Worm (Caenorhabditis elegans) whole organism, L4 larva: ENCODE measurements around the gene F11A5.9.

ENCODE experiments used
- F26F4.8 ChIP-seq: fragments of 200-800 bp; sonication (Bioruptor generic); conservative IDR thresholded peaks from 2 replicates; pipeline ENCODE4 v1.3.6; 2022; ENCODE audit warnings: missing genetic modification characterization, missing compliant biosample characterization
- R02D3.7 ChIP-seq: fragments of 150-350 bp; sonication (generic microtip); optimal IDR thresholded peaks from 3 replicates; lab custom pipeline; 2014; ENCODE audit warnings: missing biosample characterization, missing genetic modification characterization
- T20F7.1 ChIP-seq: fragments of 200-800 bp; sonication (Bioruptor generic); optimal IDR thresholded peaks from 2 replicates; lab custom pipeline; 2018; ENCODE audit warnings: mild to moderate bottlenecking, missing genetic modification characterization, missing compliant biosample characterization
- aha-1 ChIP-seq: fragments of 150-350 bp; peaks from one replicate; lab custom pipeline; 2014; ENCODE audit warnings: missing biosample characterization, missing genetic modification characterization
- ceh-20 ChIP-seq: fragments of 200-800 bp; sonication (Bioruptor generic); IDR thresholded peaks from 2 replicates; pipeline ENCODE4 v1.3.6; 2022; ENCODE audit warnings: missing genetic modification reagents, missing genetic modification characterization, missing compliant biosample characterization
- ceh-82 ChIP-seq: sonication (generic microtip); optimal IDR thresholded peaks from 2 replicates; lab custom pipeline; 2017; ENCODE audit warnings: missing biosample characterization, missing genetic modification characterization
- cey-2 ChIP-seq: sonication (generic microtip); optimal IDR thresholded peaks from 3 replicates; lab custom pipeline; 2017; ENCODE audit warnings: missing genetic modification characterization, mild to moderate bottlenecking, missing compliant biosample characterization, antibody characterized with exemption, borderline replicate concordance; ENCODE audit not compliant: insufficient read depth
- daf-12 ChIP-seq: fragments of 150-350 bp; optimal IDR thresholded peaks from 2 replicates; lab custom pipeline; 2014; ENCODE audit warnings: missing biosample characterization, missing genetic modification reagents, missing genetic modification characterization
- dmd-6 ChIP-seq: fragments of 200-800 bp; sonication (Bioruptor generic); IDR thresholded peaks from 2 replicates; pipeline ENCODE4 v1.3.6; 2022; ENCODE audit warnings: missing genetic modification reagents, missing genetic modification characterization, missing compliant biosample characterization
- dmd-9 ChIP-seq: fragments of 200-800 bp; sonication (Bioruptor generic); IDR thresholded peaks from 2 replicates; pipeline ENCODE4 v1.3.6; 2022; ENCODE audit warnings: missing genetic modification reagents, missing genetic modification characterization, missing compliant biosample characterization
- egl-27 ChIP-seq: sonication (generic microtip); optimal IDR thresholded peaks from 3 replicates; lab custom pipeline; 2017; ENCODE audit warnings: missing biosample characterization, missing genetic modification reagents, missing genetic modification characterization
- hlh-11 ChIP-seq: fragments of 200-800 bp; sonication (Bioruptor generic); optimal IDR thresholded peaks from 2 replicates; lab custom pipeline; 2018; ENCODE audit warnings: mild to moderate bottlenecking, missing genetic modification characterization, missing compliant biosample characterization
- hlh-30 ChIP-seq: sonication (generic microtip); optimal IDR thresholded peaks from 2 replicates; lab custom pipeline; 2017; ENCODE audit warnings: antibody characterized with exemption, mild to moderate bottlenecking, missing genetic modification characterization, missing compliant biosample characterization; ENCODE audit not compliant: insufficient read depth
- lir-3 ChIP-seq: sonication (generic microtip); optimal IDR thresholded peaks from 2 replicates; lab custom pipeline; 2016; ENCODE audit warnings: mild to moderate bottlenecking, missing genetic modification characterization, missing compliant biosample characterization
- madf-5 ChIP-seq, 2 experiments: fragments of 200-800 bp; sonication (Bioruptor generic); IDR thresholded peaks; 2 replicates each; pipeline ENCODE4 v1.3.6; 2022; ENCODE audit warnings: missing compliant biosample characterization in 2 of 2, missing genetic modification characterization in 2 of 2
- mdl-1 ChIP-seq, 2 experiments: fragments of 150-350 bp in 1 of 2; sonication (generic microtip) in 1 of 2; optimal IDR thresholded peaks; 2 replicates each; lab custom pipeline; 2014 to 2017; ENCODE audit warnings: missing biosample characterization in 2 of 2, missing genetic modification characterization in 2 of 2
- mep-1 ChIP-seq: fragments of 150-350 bp; sonication (generic microtip); optimal IDR thresholded peaks from 3 replicates; lab custom pipeline; 2014; ENCODE audit warnings: missing biosample characterization, missing genetic modification characterization
- nhr-11 ChIP-seq: fragments of 150-350 bp; optimal IDR thresholded peaks from 2 replicates; lab custom pipeline; 2014; ENCODE audit warnings: missing biosample characterization, missing genetic modification characterization
- nhr-28 ChIP-seq: fragments of 150-350 bp; optimal IDR thresholded peaks from 2 replicates; lab custom pipeline; 2014; ENCODE audit warnings: missing biosample characterization, missing genetic modification characterization
- nhr-48 ChIP-seq: sonication (generic microtip); optimal IDR thresholded peaks from 2 replicates; lab custom pipeline; 2016; ENCODE audit warnings: mild to moderate bottlenecking, missing genetic modification characterization, missing compliant biosample characterization
- nhr-76 ChIP-seq: fragments of 150-350 bp; optimal IDR thresholded peaks from 2 replicates; lab custom pipeline; 2014; ENCODE audit warnings: missing biosample characterization, missing genetic modification characterization
- pha-4 ChIP-seq, 2 experiments: fragments of 150-350 bp in 1 of 2; fragments of 200-800 bp in 1 of 2; sonication (Bioruptor generic) in 1 of 2; IDR thresholded peaks in 1 of 2; optimal IDR thresholded peaks in 1 of 2; 2 replicates each; pipeline versions ENCODE4 v1.3.6 to Lab custom; 2014 to 2022; ENCODE audit warnings: missing genetic modification characterization in 2 of 2, missing genetic modification reagents in 2 of 2, missing biosample characterization in 1 of 2, missing compliant biosample characterization in 1 of 2
- set-16 ChIP-seq: fragments of 200-800 bp; sonication (Bioruptor generic); IDR thresholded peaks from 2 replicates; pipeline ENCODE4 v1.3.6; 2022; ENCODE audit warnings: missing genetic modification reagents, missing genetic modification characterization, missing compliant biosample characterization
- skn-1 ChIP-seq: fragments of 150-350 bp; optimal IDR thresholded peaks from 2 replicates; lab custom pipeline; 2014; ENCODE audit warnings: missing biosample characterization, missing genetic modification characterization
- snpc-1.2 ChIP-seq: fragments of 200-800 bp; sonication (Bioruptor generic); IDR thresholded peaks from 2 replicates; pipeline ENCODE4 v1.3.6; 2022; ENCODE audit warnings: missing genetic modification reagents, missing genetic modification characterization, missing compliant biosample characterization
- spr-1 ChIP-seq: sonication (generic microtip); optimal IDR thresholded peaks from 2 replicates; lab custom pipeline; 2016; ENCODE audit warnings: mild to moderate bottlenecking, missing genetic modification characterization, missing compliant biosample characterization
- tra-1 ChIP-seq: fragments of 200-800 bp; sonication (Bioruptor generic); IDR thresholded peaks from 2 replicates; pipeline ENCODE4 v1.3.6; 2022; ENCODE audit warnings: missing genetic modification reagents, missing genetic modification characterization, missing compliant biosample characterization
- unc-62 ChIP-seq, 3 experiments: fragments of 150-350 bp in 1 of 3; sonication (generic microtip); optimal IDR thresholded peaks in 2 of 3; peaks in 1 of 3; 1 replicate in 1 of 3; 2 replicates in 2 of 3; lab custom pipeline; 2014 to 2017; ENCODE audit warnings: missing biosample characterization in 3 of 3, missing genetic modification characterization in 3 of 3, missing genetic modification reagents in 3 of 3, missing genotype in 1 of 3
- zfp-3 ChIP-seq: fragments of 200-800 bp; sonication (Bioruptor generic); conservative IDR thresholded peaks from 2 replicates; pipeline ENCODE4 v1.3.6; 2022; ENCODE audit warnings: missing genetic modification reagents, missing genetic modification characterization, missing compliant biosample characterization

The F11A5.9 gene

DNA sequence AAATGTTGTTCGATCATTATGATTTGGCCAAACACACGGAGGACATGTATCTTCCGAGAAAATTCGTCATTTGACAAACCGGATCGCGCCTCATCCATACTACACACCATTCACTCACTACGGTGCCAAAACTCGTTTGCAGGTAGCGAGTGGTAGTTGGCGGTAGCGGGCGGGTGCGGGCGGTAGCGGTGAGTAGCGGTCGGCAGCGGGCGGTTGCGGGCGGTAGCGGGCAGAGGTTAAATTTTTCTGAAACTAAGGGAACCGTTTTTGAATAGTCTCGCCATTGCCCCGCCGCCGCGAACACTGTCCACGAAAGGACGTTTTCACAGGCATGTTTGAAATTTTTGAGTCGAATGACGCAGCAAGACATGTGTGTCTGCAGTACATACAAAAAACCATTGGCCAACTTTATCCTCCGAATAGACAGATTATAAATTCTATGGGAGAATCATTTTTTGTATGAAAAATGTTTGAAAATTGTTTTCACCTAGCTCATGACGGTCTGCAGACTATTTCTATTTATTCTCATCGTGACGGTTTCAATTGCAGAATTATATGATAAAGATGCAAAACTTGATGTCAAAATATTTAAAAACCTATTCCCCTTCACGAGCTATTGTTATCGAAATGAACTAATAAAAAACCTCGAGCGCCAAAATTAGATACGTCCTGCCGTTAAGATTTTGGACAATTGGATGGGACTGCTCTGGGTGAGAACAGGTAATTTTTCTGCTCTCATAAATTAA lies 4.3 kb upstream of the F11A5.9 start, which contains the start of gene F11A5.16:
Gene F11A5.16, plus strand, starts transcription at position 696 of the 746 bp plus-strand sequence.
- TF ChIP-seq snpc-1.2 (GFP tag; lab: Robert Waterston, UW) (no peak), set-16 (GFP tag; lab: Robert Waterston, UW) (peak; percentile 63)

ce11 chrV:16211713-16212112 lies 3.0 kb upstream of the F11A5.9 start:
- TF ChIP-seq madf-5 (GFP tag; IDR thresholded peaks at IDR 0.05; lab: Robert Waterston, UW) (no peak), aha-1 (peak; percentile 8), unc-62 (GFP tag; optimal IDR thresholded peaks at IDR 0.05 in 1 of 2; lab: Kevin White, UChicago) (peak in 1 of 2 experiments; percentile 60), unc-62 (tag; optimal IDR thresholded peaks at IDR 0.05; lab: Kevin White, UChicago) (no peak), nhr-28 (tag; lab: Kevin White, UChicago) (peak; percentile 9)

ce11 chrV:16213323-16213722 lies 1.4 kb upstream of the F11A5.9 start:
- no peak for TF ChIP-seq ceh-82
- TF ChIP-seq zfp-3 (GFP tag; lab: Robert Waterston, UW), result no peak
- TF ChIP-seq cey-2 (tag; lab: Kevin White, UChicago), result no peak
- no peak for TF ChIP-seq lir-3
- no peak for TF ChIP-seq egl-27 (tag; lab: Kevin White, UChicago)
- peak; percentile 70 for TF ChIP-seq nhr-28 (tag; lab: Kevin White, UChicago)
- peak in 1 of 2 experiments; percentile 63 for TF ChIP-seq mdl-1 (tag; optimal IDR thresholded peaks at IDR 0.05; lab: Kevin White, UChicago)
- peak; percentile 65 for TF ChIP-seq hlh-11 (tag; lab: Kevin White, UChicago)
- TF ChIP-seq nhr-76 (tag; lab: Kevin White, UChicago), result no peak
- no peak for TF ChIP-seq nhr-11
- no peak for TF ChIP-seq pha-4 (GFP tag; IDR thresholded peaks at IDR 0.05; lab: Robert Waterston, UW)
- TF ChIP-seq pha-4 (tag; optimal IDR thresholded peaks at IDR 0.05; lab: Kevin White, UChicago), result no peak
- peak; percentile 41 for TF ChIP-seq hlh-30 (tag; lab: Kevin White, UChicago)
- TF ChIP-seq spr-1 (tag; lab: Kevin White, UChicago), result no peak
- TF ChIP-seq unc-62 (GFP tag; optimal IDR thresholded peaks at IDR 0.05 in 1 of 2; lab: Kevin White, UChicago), result peak in 1 of 2 experiments; percentile 82
- TF ChIP-seq unc-62 (tag; optimal IDR thresholded peaks at IDR 0.05; lab: Kevin White, UChicago), result no peak
- TF ChIP-seq nhr-48, result peak; percentile 89
- TF ChIP-seq R02D3.7 (tag; lab: Kevin White, UChicago), result no peak
- no peak for TF ChIP-seq F26F4.8
- 0 out of 2 replicates have a peak, but pooled peaks have one; percentile 29 for TF ChIP-seq tra-1 (GFP tag; lab: Robert Waterston, UW)
- peak; percentile 90 for TF ChIP-seq dmd-6
- TF ChIP-seq T20F7.1 (GFP tag; lab: Kevin White, UChicago), result no peak

ce11 chrV:16218522-16218921 lies 3.8 kb downstream of the F11A5.9 start, which contains the start of gene F11A5.15:
Gene F11A5.15, minus strand, starts transcription at chrV:16218622.
- TF ChIP-seq skn-1, result no peak
- peak in 1 of 2 experiments; percentile 67 for TF ChIP-seq unc-62 (GFP tag; optimal IDR thresholded peaks at IDR 0.05 in 1 of 2; lab: Kevin White, UChicago)
- no peak for TF ChIP-seq unc-62 (tag; optimal IDR thresholded peaks at IDR 0.05; lab: Kevin White, UChicago)
- TF ChIP-seq dmd-9 (GFP tag; lab: Robert Waterston, UW), result no peak
- TF ChIP-seq aha-1, result peak; percentile 87
- TF ChIP-seq daf-12 (tag; lab: Kevin White, UChicago), result no peak
- no peak for TF ChIP-seq ceh-20 (GFP tag; lab: Robert Waterston, UW)
- no peak for TF ChIP-seq mep-1
